Worm (Caenorhabditis elegans) whole organism, L2 larva: ENCODE data around the gene snb-5.

ENCODE experiments used
- C34F6.9 ChIP-seq: fragments of 150-350 bp; optimal IDR thresholded peaks from 2 replicates; lab custom pipeline; 2014; ENCODE audit warnings: missing biosample characterization, missing genetic modification characterization
- F13H6.1 ChIP-seq: sonication (generic microtip); optimal IDR thresholded peaks from 2 replicates; lab custom pipeline; 2016; ENCODE audit warnings: missing genetic modification characterization, missing compliant biosample characterization
- ZK546.5 ChIP-seq: sonication (generic microtip); optimal IDR thresholded peaks from 2 replicates; lab custom pipeline; 2017; ENCODE audit warnings: missing biosample characterization, missing genetic modification characterization
- alr-1 ChIP-seq: fragments of 150-350 bp; optimal IDR thresholded peaks from 2 replicates; lab custom pipeline; 2014; ENCODE audit warnings: missing biosample characterization, missing genetic modification characterization
- aly-2 ChIP-seq: fragments of 150-350 bp; optimal IDR thresholded peaks from 2 replicates; lab custom pipeline; 2014; ENCODE audit warnings: missing biosample characterization, missing genetic modification characterization
- ama-1 ChIP-seq: fragments of 150-350 bp; optimal IDR thresholded peaks from 2 replicates; lab custom pipeline; 2018; ENCODE audit warnings: inconsistent platforms
- blmp-1 ChIP-seq: sonication (generic microtip); optimal IDR thresholded peaks from 2 replicates; lab custom pipeline; 2017; ENCODE audit warnings: missing genetic modification characterization, mild to moderate bottlenecking, missing compliant biosample characterization, antibody characterized with exemption, moderate library complexity; ENCODE audit not compliant: insufficient read depth
- ceh-16 ChIP-seq: fragments of 150-350 bp; optimal IDR thresholded peaks from 2 replicates; lab custom pipeline; 2014; ENCODE audit warnings: missing biosample characterization, missing genetic modification characterization
- ceh-82 ChIP-seq: fragments of 150-350 bp; optimal IDR thresholded peaks from 2 replicates; lab custom pipeline; 2014; ENCODE audit warnings: missing biosample characterization, missing genetic modification characterization
- crh-2 ChIP-seq: sonication (generic microtip); optimal IDR thresholded peaks from 2 replicates; lab custom pipeline; 2017; ENCODE audit warnings: missing biosample characterization, missing genetic modification characterization
- dmd-4 ChIP-seq: sonication (generic microtip); optimal IDR thresholded peaks from 2 replicates; lab custom pipeline; 2017; ENCODE audit warnings: missing biosample characterization, missing genetic modification characterization
- egl-27 ChIP-seq: sonication (generic microtip); optimal IDR thresholded peaks from 3 replicates; lab custom pipeline; 2017; ENCODE audit warnings: missing biosample characterization, missing genetic modification reagents, missing genetic modification characterization
- elt-1 ChIP-seq: fragments of 150-350 bp; optimal IDR thresholded peaks from 2 replicates; lab custom pipeline; 2014; ENCODE audit warnings: missing biosample characterization, missing genetic modification characterization
- elt-3 ChIP-seq: sonication (generic microtip); optimal IDR thresholded peaks from 2 replicates; lab custom pipeline; 2017; ENCODE audit warnings: missing biosample characterization, missing genetic modification characterization
- fos-1 ChIP-seq: fragments of 150-350 bp; optimal IDR thresholded peaks from 2 replicates; lab custom pipeline; 2014; ENCODE audit warnings: missing biosample characterization, missing genetic modification characterization
- gmeb-1 ChIP-seq: fragments of 150-350 bp; optimal IDR thresholded peaks from 2 replicates; lab custom pipeline; 2014; ENCODE audit warnings: missing biosample characterization, missing genetic modification characterization
- lin-11 ChIP-seq: fragments of 150-350 bp; sonication (generic microtip); optimal IDR thresholded peaks from 2 replicates; lab custom pipeline; 2014; ENCODE audit warnings: missing biosample characterization, missing genetic modification characterization, inconsistent platforms, mixed read lengths
- lin-13 ChIP-seq: fragments of 150-350 bp; optimal IDR thresholded peaks from 2 replicates; lab custom pipeline; 2014; ENCODE audit warnings: missing biosample characterization, missing genetic modification reagents, missing genetic modification characterization
- lin-39 ChIP-seq: fragments of 150-350 bp; optimal IDR thresholded peaks from 2 replicates; lab custom pipeline; 2014; ENCODE audit warnings: missing biosample characterization, missing genetic modification reagents, missing genetic modification characterization
- lsy-2 ChIP-seq, 2 experiments: fragments of 150-350 bp in 1 of 2; sonication (generic microtip) in 1 of 2; optimal IDR thresholded peaks; 2 replicates each; lab custom pipeline; 2014 to 2017; ENCODE audit warnings: missing biosample characterization in 2 of 2, missing genetic modification characterization in 2 of 2
- nhr-11 ChIP-seq: fragments of 150-350 bp; optimal IDR thresholded peaks from 2 replicates; lab custom pipeline; 2014; ENCODE audit warnings: missing biosample characterization, missing genetic modification characterization
- nhr-129 ChIP-seq: fragments of 150-350 bp; optimal IDR thresholded peaks from 2 replicates; lab custom pipeline; 2014; ENCODE audit warnings: missing biosample characterization, missing genetic modification characterization
- nhr-21 ChIP-seq: fragments of 150-350 bp; optimal IDR thresholded peaks from 2 replicates; lab custom pipeline; 2014; ENCODE audit warnings: missing biosample characterization, missing genetic modification characterization
- nhr-237 ChIP-seq: fragments of 150-350 bp; optimal IDR thresholded peaks from 2 replicates; lab custom pipeline; 2014; ENCODE audit warnings: missing biosample characterization, missing genetic modification characterization
- nhr-25 ChIP-seq: fragments of 150-350 bp; sonication (generic microtip); optimal IDR thresholded peaks from 3 replicates; lab custom pipeline; 2014; ENCODE audit warnings: missing biosample characterization, missing genetic modification characterization
- nhr-6 ChIP-seq: fragments of 150-350 bp; optimal IDR thresholded peaks from 2 replicates; lab custom pipeline; 2014; ENCODE audit warnings: missing biosample characterization, missing genetic modification characterization
- skn-1 ChIP-seq: sonication (generic microtip); optimal IDR thresholded peaks from 2 replicates; lab custom pipeline; 2017; ENCODE audit warnings: missing biosample characterization, missing genetic modification characterization
- sma-3 ChIP-seq: sonication (generic microtip); optimal IDR thresholded peaks from 2 replicates; lab custom pipeline; 2016; ENCODE audit warnings: missing genetic modification reagents, missing genetic modification characterization, missing compliant biosample characterization
- sma-9 ChIP-seq, 2 experiments: fragments of 150-350 bp in 1 of 2; sonication (generic microtip) in 1 of 2; optimal IDR thresholded peaks; 2 replicates each; lab custom pipeline; 2014 to 2016; ENCODE audit warnings: missing genetic modification characterization in 2 of 2, mild to moderate bottlenecking in 1 of 2, missing biosample characterization in 1 of 2, missing compliant biosample characterization in 1 of 2, missing genetic modification reagents in 1 of 2, moderate library complexity in 1 of 2
- snpc-4 ChIP-seq: fragments of 150-350 bp; optimal IDR thresholded peaks from 2 replicates; lab custom pipeline; 2014; ENCODE audit warnings: missing biosample characterization, missing genetic modification characterization
- unc-55 ChIP-seq: fragments of 150-350 bp; sonication (generic microtip); optimal IDR thresholded peaks from 3 replicates; lab custom pipeline; 2014; ENCODE audit warnings: missing biosample characterization, missing genetic modification reagents, missing genetic modification characterization
- unc-62 ChIP-seq: fragments of 150-350 bp; optimal IDR thresholded peaks from 2 replicates; lab custom pipeline; 2014; ENCODE audit warnings: missing biosample characterization, missing genetic modification reagents, missing genetic modification characterization
- zag-1 ChIP-seq: fragments of 150-350 bp; optimal IDR thresholded peaks from 2 replicates; lab custom pipeline; 2014; ENCODE audit warnings: missing biosample characterization, missing genetic modification characterization
- ztf-1 ChIP-seq: fragments of 200-800 bp; sonication (Bioruptor generic); conservative IDR thresholded peaks from 2 replicates; pipeline ENCODE4 v1.3.6; 2022; ENCODE audit warnings: missing genetic modification characterization, missing compliant biosample characterization
- ztf-4 ChIP-seq: fragments of 150-350 bp; optimal IDR thresholded peaks from 2 replicates; lab custom pipeline; 2014; ENCODE audit warnings: missing biosample characterization, missing genetic modification characterization

The snb-5 gene

DNA sequence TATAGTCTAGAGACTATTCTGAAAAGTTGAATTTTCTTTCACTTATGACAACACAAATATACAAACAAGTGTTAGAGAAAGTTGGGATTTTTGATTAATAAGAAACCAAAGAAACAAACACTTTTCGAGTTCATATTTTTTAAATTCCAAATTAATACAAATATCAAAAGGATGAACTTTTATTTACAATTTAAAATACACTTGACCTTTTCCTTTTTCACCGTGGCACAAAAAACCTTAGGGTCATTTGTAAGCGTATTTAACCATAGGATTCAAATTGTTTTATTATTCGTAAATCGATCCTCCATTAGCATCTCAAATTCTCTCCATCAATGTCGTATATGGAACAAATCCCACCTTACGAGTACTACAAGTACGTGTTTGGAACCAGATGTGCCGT lies 33.0 kb downstream of the snb-5 start, which contains the start of gene C02F5.5:
Gene C02F5.5 (plus strand): TSS at position 301 of the 400 bp plus-strand sequence.
- no peak for TF ChIP-seq nhr-237 (tag; lab: Kevin White, UChicago)
- TF ChIP-seq ceh-82 (tag; lab: Kevin White, UChicago): no peak
- no peak for TF ChIP-seq elt-1 (tag; lab: Kevin White, UChicago)
- TF ChIP-seq ztf-1 (GFP tag; lab: Robert Waterston, UW): no peak
- TF ChIP-seq ceh-16: no peak
- no peak for TF ChIP-seq lsy-2 (tag; optimal IDR thresholded peaks at IDR 0.05; lab: Kevin White, UChicago)
- no peak for TF ChIP-seq ztf-4
- no peak for TF ChIP-seq snpc-4
- no peak for TF ChIP-seq zag-1
- no peak for TF ChIP-seq unc-62
- TF ChIP-seq dmd-4 (tag; lab: Kevin White, UChicago): no peak

DNA sequence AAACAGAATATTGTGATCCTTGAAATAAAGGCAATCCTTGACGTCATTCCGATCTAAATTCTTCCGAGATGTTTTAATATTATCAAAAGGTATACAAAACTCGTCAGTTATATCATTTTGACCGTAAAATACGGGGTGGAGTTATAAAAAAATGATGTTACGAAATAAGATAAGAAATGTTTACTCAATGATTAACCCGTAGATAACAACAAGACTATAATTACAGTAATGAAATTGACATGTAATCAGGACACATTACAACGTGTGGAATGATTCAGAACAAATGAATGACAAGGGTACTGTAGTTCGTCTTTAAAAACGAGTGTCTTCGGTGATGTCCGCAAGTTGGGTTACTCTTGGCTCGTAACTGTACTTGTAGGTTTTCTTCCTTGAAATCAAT lies 35.0 kb downstream of the snb-5 start, which contains the start of gene tsp-2:
Gene tsp-2 (minus strand): TSS at position 109 of the 400 bp plus-strand sequence.
- TF ChIP-seq lsy-2 (tag; optimal IDR thresholded peaks at IDR 0.05; lab: Kevin White, UChicago) (peak in 1 of 2 experiments; percentile 2), gmeb-1 (tag; lab: Kevin White, UChicago) (peak; percentile 3), fos-1 (tag; lab: Kevin White, UChicago) (peak; percentile 93), F13H6.1 (tag; lab: Kevin White, UChicago) (no peak), ceh-16 (no peak)

DNA sequence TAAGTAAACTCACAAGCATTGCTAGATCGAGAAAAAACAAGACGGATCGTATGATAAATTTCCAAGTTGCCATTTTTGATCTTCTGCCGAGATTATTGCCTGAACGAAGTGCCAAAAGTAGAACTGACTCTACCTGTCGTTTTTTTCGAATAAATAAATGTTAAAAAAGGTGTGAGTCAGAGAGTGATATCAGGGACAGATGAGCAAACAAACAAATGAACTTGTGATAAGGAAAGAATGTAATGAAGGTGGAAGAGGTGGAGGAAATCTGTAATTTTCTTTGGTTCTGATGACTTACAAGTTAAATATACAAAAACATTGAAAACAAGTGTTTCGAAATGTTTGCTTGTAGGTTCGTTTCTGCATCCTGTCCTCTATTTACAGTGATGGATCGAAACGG lies 36.5 kb downstream of the snb-5 start, which contains the start of gene tsp-1:
Gene tsp-1 (minus strand): TSS at position 99 of the 400 bp plus-strand sequence.
- TF ChIP-seq elt-3 (tag; lab: Kevin White, UChicago): no peak
- TF ChIP-seq fos-1 (tag; lab: Kevin White, UChicago): peak; percentile 69
- no peak for TF ChIP-seq skn-1 (tag; lab: Kevin White, UChicago)

DNA sequence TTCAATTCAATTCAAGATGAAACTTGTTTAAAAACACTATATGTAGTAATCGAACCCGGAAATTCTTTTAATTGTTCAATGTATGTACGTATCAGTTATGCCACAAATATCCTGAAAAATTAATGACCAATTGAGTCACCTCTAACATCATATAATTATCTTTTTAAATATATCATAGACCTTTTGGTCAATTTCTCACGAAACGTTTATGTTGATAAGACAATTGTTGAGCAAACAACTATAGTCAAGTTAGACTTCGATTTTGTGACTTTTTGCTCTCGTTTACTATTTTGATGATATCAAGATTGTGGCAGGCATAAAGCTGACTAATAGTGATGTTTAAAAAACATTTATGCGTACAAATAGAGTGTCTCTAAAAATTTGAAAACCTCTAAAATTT lies 37.4 kb downstream of the snb-5 start:
- TF ChIP-seq nhr-25 (tag; lab: Kevin White, UChicago) (no peak), nhr-11 (no peak), ZK546.5 (tag; lab: Kevin White, UChicago) (no peak), fos-1 (tag; lab: Kevin White, UChicago) (peak; percentile 93), unc-55 (no peak), snpc-4 (no peak), lin-11 (tag; lab: Kevin White, UChicago) (no peak)
- TF ChIP-seq, all 48 proteins: peak for 1

DNA sequence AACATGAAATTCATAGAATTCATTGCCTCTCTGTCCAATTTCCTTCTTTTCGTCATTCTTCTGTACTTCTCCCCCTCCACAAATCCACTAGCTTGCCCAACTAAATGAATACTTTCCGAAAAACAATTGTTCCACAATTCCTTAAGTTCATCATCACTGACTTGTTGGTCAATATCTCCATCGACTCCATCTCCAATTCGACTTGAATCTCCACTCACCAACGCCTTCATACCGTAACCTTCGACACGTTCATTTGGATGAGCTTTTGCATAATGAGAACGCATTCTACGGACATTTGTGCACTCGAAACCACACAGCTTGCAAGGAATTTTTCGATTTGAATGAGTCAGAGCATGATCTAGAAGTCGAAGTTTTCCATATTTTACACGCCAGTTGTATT lies 38.1 kb downstream of the snb-5 start:
- TF ChIP-seq ceh-16 (no peak), sma-9 (GFP tag; optimal IDR thresholded peaks at IDR 0.05; lab: Kevin White, UChicago) (no peak), sma-9 (tag; optimal IDR thresholded peaks at IDR 0.05; lab: Kevin White, UChicago) (no peak), unc-55 (no peak), nhr-6 (tag; lab: Kevin White, UChicago) (no peak), alr-1 (tag; lab: Kevin White, UChicago) (no peak), nhr-237 (tag; lab: Kevin White, UChicago) (no peak)
- TF ChIP-seq, all 48 proteins: peak for 0

DNA sequence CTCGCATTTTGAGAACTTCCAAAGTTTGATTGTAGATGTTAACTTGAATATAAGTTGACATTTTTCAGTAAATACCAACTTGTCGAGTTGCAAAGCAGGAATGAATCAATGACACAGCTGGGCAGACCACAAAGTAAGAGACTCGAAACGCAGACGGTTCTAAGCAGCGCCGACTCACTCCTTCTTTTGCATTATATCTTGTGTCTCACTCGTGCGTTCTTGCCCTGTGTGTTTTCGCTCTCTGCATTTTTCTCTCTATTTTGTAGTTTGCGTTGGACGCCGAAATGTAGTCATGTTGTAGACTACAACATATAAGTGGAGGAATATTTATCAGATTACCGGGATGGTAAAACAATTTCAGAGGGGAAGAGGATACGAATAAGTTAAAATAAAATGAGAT lies 40.0 kb downstream of the snb-5 start, which contains the start of gene C02F5.12:
Gene C02F5.12 (minus strand): TSS at position 221 of the 400 bp plus-strand sequence.
- TF ChIP-seq lin-13 (GFP tag; lab: Kevin White, UChicago) (peak; percentile 8), F13H6.1 (tag; lab: Kevin White, UChicago) (peak; percentile 20), sma-3 (GFP tag; lab: Kevin White, UChicago) (peak; percentile 0), sma-9 (GFP tag; optimal IDR thresholded peaks at IDR 0.05; lab: Kevin White, UChicago) (peak; percentile 7), sma-9 (tag; optimal IDR thresholded peaks at IDR 0.05; lab: Kevin White, UChicago) (no peak), egl-27 (tag; lab: Kevin White, UChicago) (no peak), ama-1 (no peak), skn-1 (tag; lab: Kevin White, UChicago) (no peak), lin-39 (tag; lab: Kevin White, UChicago) (no peak), nhr-21 (no peak), C34F6.9 (tag; lab: Kevin White, UChicago) (peak; percentile 43), ztf-1 (GFP tag; lab: Robert Waterston, UW) (no peak), unc-62 (no peak), lsy-2 (tag; optimal IDR thresholded peaks at IDR 0.05; lab: Kevin White, UChicago) (peak in 1 of 2 experiments; percentile 44), nhr-129 (tag; lab: Kevin White, UChicago) (peak; percentile 51), blmp-1 (no peak), fos-1 (tag; lab: Kevin White, UChicago) (peak; percentile 38), aly-2 (tag; lab: Kevin White, UChicago) (no peak), crh-2 (tag; lab: Kevin White, UChicago) (peak; percentile 10)
